Fruit fly (Drosophila melanogaster) whole organism, larva: ENCODE data around the gene CRAT.

Experiments
- noc ChIP-seq: fragments of 200-800 bp; sonication (Bioruptor generic); optimal IDR thresholded peaks from 3 replicates; lab custom pipeline; 2019; ENCODE audit warnings: missing biosample characterization, mild to moderate bottlenecking, missing genetic modification characterization, moderate library complexity

CRAT gene

dm6 chr3R:6375944-6376343, at the start of gene CRAT:
TSS of gene CRAT (minus strand) at chr3R:6376044.
- TF ChIP-seq noc (tag; lab: Kevin White, UChicago) = no peak

- peak; percentile 94 for TF ChIP-seq noc (tag; lab: Kevin White, UChicago)
Measured at dm6 chr3R:6423984-6424602, 48.2 kb upstream of the CRAT start.

- TF ChIP-seq noc (tag; lab: Kevin White, UChicago) = peak; percentile 11
Measured at dm6 chr3R:6423128-6423527, 47.3 kb upstream of the CRAT start.

- TF ChIP-seq noc (tag; lab: Kevin White, UChicago) = no peak
Measured at dm6 chr3R:6421712-6422141, 45.9 kb upstream of the CRAT start.

dm6 chr3R:6421263-6421662, 45.4 kb upstream of the CRAT start:
- TF ChIP-seq noc (tag; lab: Kevin White, UChicago) = no peak

dm6 chr3R:6419942-6420341, 44.1 kb upstream of the CRAT start:
- no peak for TF ChIP-seq noc (tag; lab: Kevin White, UChicago)

dm6 chr3R:6419103-6419502, 43.3 kb upstream of the CRAT start:
- no peak for TF ChIP-seq noc (tag; lab: Kevin White, UChicago)

dm6 chr3R:6416242-6416641, 40.4 kb upstream of the CRAT start:
- peak; percentile 33 for TF ChIP-seq noc (tag; lab: Kevin White, UChicago)

- TF ChIP-seq noc (tag; lab: Kevin White, UChicago) = no peak
Measured at dm6 chr3R:6414439-6415344, 38.8 kb upstream of the CRAT start.

- no peak for TF ChIP-seq noc (tag; lab: Kevin White, UChicago)
Measured at dm6 chr3R:6413771-6414438, 38.1 kb upstream of the CRAT start.

dm6 chr3R:6411454-6412204, 35.8 kb upstream of the CRAT start:
- TF ChIP-seq noc (tag; lab: Kevin White, UChicago) = no peak

dm6 chr3R:6410412-6411225, 34.8 kb upstream of the CRAT start:
- peak; percentile 97 for TF ChIP-seq noc (tag; lab: Kevin White, UChicago)

- no peak for TF ChIP-seq noc (tag; lab: Kevin White, UChicago)
Measured at dm6 chr3R:6409153-6409571, 33.3 kb upstream of the CRAT start.

- TF ChIP-seq noc (tag; lab: Kevin White, UChicago) = no peak
Measured at dm6 chr3R:6408467-6408866, 32.6 kb upstream of the CRAT start.

dm6 chr3R:6407544-6407943, 31.7 kb upstream of the CRAT start:
- no peak for TF ChIP-seq noc (tag; lab: Kevin White, UChicago)
